Fruit fly (Drosophila melanogaster): ENCODE results near the gene nab.

Gene nab

dm6 chr3L:4122185-4122767 lies 38.5 kb downstream of the nab start, which contains the start of gene Chd64 (continued):
- TF ChIP-seq CG12104 (GFP tag; optimal IDR thresholded peaks at IDR 0.05) (peak; percentile 14), CG13424 (tag; optimal IDR thresholded peaks at IDR 0.05) (no peak), CG11247 (GFP tag; IDR thresholded peaks at IDR 0.05) (0 out of 2 replicates have a peak, but pooled peaks have one; percentile 14), CG1647 (GFP tag; optimal IDR thresholded peaks at IDR 0.05) (no peak), CG4617 (GFP tag; optimal IDR thresholded peaks at IDR 0.05; ENCODE audit: borderline replicate concordance) (no peak), Taf1 (GFP tag; IDR thresholded peaks at IDR 0.05) (no peak), peb (GFP tag; IDR thresholded peaks at IDR 0.05) (no peak), Dp (GFP tag; optimal IDR thresholded peaks at IDR 0.05) (peak; percentile 23), zf30C (GFP tag; optimal IDR thresholded peaks at IDR 0.05) (peak; percentile 20), unpg (GFP tag; optimal IDR thresholded peaks at IDR 0.05) (peak; percentile 45), CG8924 (tag; optimal IDR thresholded peaks at IDR 0.05) (peak; percentile 39), CG10462 (GFP tag; optimal IDR thresholded peaks at IDR 0.05) (no peak), pan (optimal IDR thresholded peaks at IDR 0.05) (no peak), pan (GFP tag; optimal IDR thresholded peaks at IDR 0.05 in 1 of 2, IDR thresholded peaks at IDR 0.05 in 1 of 2) (no peak), D19B (GFP tag; optimal IDR thresholded peaks at IDR 0.05) (no peak), CG7556 (GFP tag; optimal IDR thresholded peaks at IDR 0.05) (peak; percentile 53), Doc3 (GFP tag; IDR thresholded peaks at IDR 0.05; ENCODE audit: partially characterized antibody) (no peak), CG9215 (GFP tag; IDR thresholded peaks at IDR 0.05) (no peak), CG31224 (GFP tag; IDR thresholded peaks at IDR 0.05) (no peak), chif (GFP tag; optimal IDR thresholded peaks at IDR 0.05) (peak in 1 of 2 experiments; percentile 11), CG34376 (GFP tag; optimal IDR thresholded peaks at IDR 0.05) (peak; percentile 90), CG10147 (GFP tag; optimal IDR thresholded peaks at IDR 0.05) (peak; percentile 33), wor (GFP tag; IDR thresholded peaks at IDR 0.05) (no peak), CG17612 (GFP tag; IDR thresholded peaks at IDR 0.05) (no peak), lov (optimal IDR thresholded peaks at IDR 0.05) (no peak), lov (GFP tag; IDR thresholded peaks at IDR 0.05) (no peak), CG3065 (GFP tag; optimal IDR thresholded peaks at IDR 0.05) (no peak), phol (tag; optimal IDR thresholded peaks at IDR 0.05) (no peak), cad (GFP tag; optimal IDR thresholded peaks at IDR 0.05) (no peak), nau (GFP tag; optimal IDR thresholded peaks at IDR 0.05) (no peak), CG15479 (GFP tag; optimal IDR thresholded peaks at IDR 0.05) (no peak), Xrp1 (GFP tag; IDR thresholded peaks at IDR 0.05) (peak; percentile 11; the same call in 1 of the 2 replicates), CG9727 (GFP tag; optimal IDR thresholded peaks at IDR 0.05) (no peak), CkIIα-i1 (GFP tag; IDR thresholded peaks at IDR 0.05) (no peak), CG4730 (GFP tag; IDR thresholded peaks at IDR 0.05) (0 out of 2 replicates have a peak, but pooled peaks have one; percentile 4), Meics (GFP tag; optimal IDR thresholded peaks at IDR 0.05) (peak; percentile 58), btn (GFP tag; optimal IDR thresholded peaks at IDR 0.05) (no peak), CG10959 (GFP tag; IDR thresholded peaks at IDR 0.05) (peak; percentile 33; the same call in 1 of the 2 replicates), Ptx1 (GFP tag; IDR thresholded peaks at IDR 0.05) (no peak), Hr3 (GFP tag; optimal IDR thresholded peaks at IDR 0.05) (peak; percentile 12), CG34422 (GFP tag; IDR thresholded peaks at IDR 0.05) (peak; percentile 60; the same call in 1 of the 3 replicates), CG15269 (tag; optimal IDR thresholded peaks at IDR 0.05) (peak; percentile 52), otp (GFP tag; IDR thresholded peaks at IDR 0.05) (0 out of 3 replicates have a peak, but pooled peaks have one; percentile 9), CG1603 (tag; optimal IDR thresholded peaks at IDR 0.05) (no peak), Gsc (GFP tag; IDR thresholded peaks at IDR 0.05) (no peak), ind (GFP tag; optimal IDR thresholded peaks at IDR 0.05) (no peak), CG7271 (tag; optimal IDR thresholded peaks at IDR 0.05) (no peak), Vsx1 (GFP tag; optimal IDR thresholded peaks at IDR 0.05) (peak; percentile 21), CG3847 (GFP tag; IDR thresholded peaks at IDR 0.05) (peak; percentile 22; the same call in 1 of the 2 replicates), exex (tag; optimal IDR thresholded peaks at IDR 0.05) (peak; percentile 81), GATAe (GFP tag; conservative IDR thresholded peaks at IDR 0.05) (no peak)

Data from whole organism, embryonic.